Fruit fly (Drosophila melanogaster) whole organism, adult: ENCODE data around the gene Chs2.

ENCODE experiments used
- CG11617 ChIP-seq: fragments of 200-800 bp; sonication (Bioruptor generic); optimal IDR thresholded peaks from 2 replicates; lab custom pipeline; 2017; ENCODE audit warnings: mild to moderate bottlenecking, missing biosample characterization, missing genetic modification reagents, missing genetic modification characterization
- CG14711 ChIP-seq: fragments of 200-800 bp; sonication (Bioruptor generic); optimal IDR thresholded peaks from 2 replicates; lab custom pipeline; 2018; ENCODE audit warnings: missing biosample characterization, mild to moderate bottlenecking, missing genetic modification characterization, moderate library complexity
- CG1620 ChIP-seq: fragments of 200-800 bp; sonication (Bioruptor generic); optimal IDR thresholded peaks from 2 replicates; lab custom pipeline; 2016; ENCODE audit warnings: missing biosample characterization, missing genetic modification characterization
- CG5204 ChIP-seq: fragments of 200-800 bp; sonication (Bioruptor generic); optimal IDR thresholded peaks from 2 replicates; lab custom pipeline; 2016; ENCODE audit warnings: missing biosample characterization, missing genetic modification characterization
- CG7101 ChIP-seq: fragments of 200-800 bp; sonication (Bioruptor generic); optimal IDR thresholded peaks from 2 replicates; lab custom pipeline; 2018; ENCODE audit warnings: missing biosample characterization, mild to moderate bottlenecking, missing genetic modification characterization, moderate library complexity
- Crg-1 ChIP-seq: fragments of 200-800 bp; sonication (Bioruptor generic); optimal IDR thresholded peaks from 2 replicates; lab custom pipeline; 2016; ENCODE audit warnings: missing biosample characterization, missing genetic modification characterization
- Hr96 ChIP-seq: fragments of 200-800 bp; sonication (Bioruptor generic); optimal IDR thresholded peaks from 2 replicates; lab custom pipeline; 2016; ENCODE audit warnings: missing biosample characterization, missing genetic modification characterization
- pad ChIP-seq: fragments of 200-800 bp; sonication (Bioruptor generic); optimal IDR thresholded peaks from 3 replicates; lab custom pipeline; 2017; ENCODE audit warnings: missing biosample characterization, missing genetic modification characterization, mild to moderate bottlenecking, moderate library complexity, missing genetic modification reagents

- TF ChIP-seq CG5204 (GFP tag; lab: Kevin White, UChicago) = no peak
- TF ChIP-seq Hr96 (GFP tag; lab: Kevin White, UChicago) = no peak
- TF ChIP-seq CG1620 (GFP tag; lab: Kevin White, UChicago) = no peak
- no peak for TF ChIP-seq Crg-1 (GFP tag; lab: Kevin White, UChicago)
- TF ChIP-seq pad (GFP tag; lab: Kevin White, UChicago) = no peak
- no peak for TF ChIP-seq CG11617 (GFP tag; lab: Kevin White, UChicago)
- TF ChIP-seq CG14711 (tag; lab: Kevin White, UChicago) = no peak
- TF ChIP-seq CG7101 (tag; lab: Kevin White, UChicago) = peak; percentile 38
These were observed at the start of gene Chs2 for dm6 chr3L:21961892-21962518.
